Worm (Caenorhabditis elegans) whole organism, L3 larva: Measurements from ENCODE around the gene cysl-3.

Experiments used
- aly-2 ChIP-seq: fragments of 150-350 bp; optimal IDR thresholded peaks from 2 replicates; lab custom pipeline; 2014; ENCODE audit warnings: missing biosample characterization, missing genetic modification characterization
- ceh-16 ChIP-seq: sonication (generic microtip); optimal IDR thresholded peaks from 2 replicates; lab custom pipeline; 2017; ENCODE audit warnings: missing biosample characterization, missing genetic modification characterization
- eor-1 ChIP-seq, 2 experiments: fragments of 150-350 bp; optimal IDR thresholded peaks; 2 replicates each; lab custom pipeline; 2014 to 2018; ENCODE audit warnings: missing biosample characterization in 2 of 2, missing genetic modification characterization in 2 of 2
- nhr-11 ChIP-seq: fragments of 150-350 bp; optimal IDR thresholded peaks from 2 replicates; lab custom pipeline; 2014; ENCODE audit warnings: missing biosample characterization, missing genetic modification characterization
- nhr-28 ChIP-seq: fragments of 150-350 bp; optimal IDR thresholded peaks from 2 replicates; lab custom pipeline; 2014; ENCODE audit warnings: missing biosample characterization, missing genetic modification characterization
- unc-62 ChIP-seq: fragments of 150-350 bp; sonication (generic microtip); optimal IDR thresholded peaks from 4 replicates; lab custom pipeline; 2014; ENCODE audit warnings: missing biosample characterization, missing genetic modification reagents, missing genetic modification characterization
- ztf-11 ChIP-seq: fragments of 150-350 bp; optimal IDR thresholded peaks from 2 replicates; lab custom pipeline; 2014; ENCODE audit warnings: missing biosample characterization, missing genetic modification characterization

DNA sequence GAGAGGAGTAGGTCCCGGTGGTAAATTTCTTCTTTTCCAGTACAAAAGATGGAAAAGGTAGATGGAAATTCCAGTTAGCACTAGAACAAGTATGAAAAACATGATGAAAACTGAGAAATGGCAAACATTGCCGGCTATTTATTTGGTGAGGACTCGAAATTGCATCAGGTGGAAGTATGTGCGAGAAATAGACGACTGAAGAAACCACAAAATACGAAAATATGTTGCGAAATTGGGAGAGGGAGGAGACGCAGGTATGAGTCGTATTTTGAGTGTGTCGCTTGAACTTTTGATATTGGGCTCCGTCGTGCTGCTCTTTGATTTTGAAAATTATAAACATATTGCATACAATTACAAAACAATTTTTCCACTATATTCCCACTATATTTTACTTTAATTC, 27.4 kb upstream of the cysl-3 start, which contains the start of gene cyp-33C8:
- TF ChIP-seq unc-62 (GFP tag; lab: Kevin White, UChicago), result no peak
- TF ChIP-seq ztf-11, result no peak
- TF ChIP-seq aly-2, result no peak
- TF ChIP-seq nhr-11 (tag; lab: Kevin White, UChicago), result no peak
- TF ChIP-seq nhr-28 (tag; lab: Kevin White, UChicago), result no peak
- no peak for TF ChIP-seq eor-1 (tag; optimal IDR thresholded peaks at IDR 0.05; lab: Kevin White, UChicago)
- no peak for TF ChIP-seq ceh-16 (tag; lab: Kevin White, UChicago)
